Fruit fly (Drosophila melanogaster) whole organism, embryonic: Measurements from ENCODE around the gene CG3434.

Experiments
- CG10209 ChIP-seq: fragments of 200-800 bp; sonication (Bioruptor generic); optimal IDR thresholded peaks from 3 replicates; lab custom pipeline; 2017; ENCODE audit warnings: missing biosample characterization, mild to moderate bottlenecking, missing genetic modification characterization, missing genetic modification reagents
- CG11696 ChIP-seq: fragments of 200-800 bp; sonication (Bioruptor generic); IDR thresholded peaks from 2 replicates; pipeline ENCODE4 v1.3.6; 2022; ENCODE audit warnings: missing biosample characterization, missing genetic modification characterization
- CG12104 ChIP-seq: fragments of 200-800 bp; sonication (Bioruptor generic); optimal IDR thresholded peaks from 3 replicates; lab custom pipeline; 2016; ENCODE audit warnings: missing biosample characterization, missing genetic modification characterization
- CG17385 ChIP-seq: fragments of 200-800 bp; sonication (Bioruptor generic); optimal IDR thresholded peaks from 3 replicates; lab custom pipeline; 2018; ENCODE audit warnings: missing biosample characterization, mild to moderate bottlenecking, missing genetic modification characterization
- CG1792 ChIP-seq: fragments of 200-800 bp; sonication (Bioruptor generic); optimal IDR thresholded peaks from 2 replicates; lab custom pipeline; 2016; ENCODE audit warnings: missing biosample characterization, missing genetic modification characterization
- CG18599 ChIP-seq: fragments of 200-800 bp; sonication (Bioruptor generic); optimal IDR thresholded peaks from 3 replicates; lab custom pipeline; 2017; ENCODE audit warnings: missing biosample characterization, missing genetic modification characterization, mild to moderate bottlenecking, moderate library complexity, missing genetic modification reagents
- CG7928 ChIP-seq: fragments of 200-800 bp; sonication (Bioruptor generic); optimal IDR thresholded peaks from 2 replicates; lab custom pipeline; 2017; ENCODE audit warnings: missing biosample characterization, mild to moderate bottlenecking, missing genetic modification characterization
- Sry-β ChIP-seq: fragments of 200-800 bp; sonication (Bioruptor generic); optimal IDR thresholded peaks from 2 replicates; lab custom pipeline; 2018; ENCODE audit warnings: missing biosample characterization, mild to moderate bottlenecking, missing genetic modification characterization, moderate library complexity
- chif ChIP-seq, 2 experiments: fragments of 200-800 bp; sonication (Bioruptor generic); optimal IDR thresholded peaks; 3 replicates each; lab custom pipeline; 2016; ENCODE audit warnings: missing biosample characterization in 2 of 2, missing genetic modification characterization in 2 of 2
- hbn ChIP-seq: fragments of 200-800 bp; sonication (Bioruptor generic); IDR thresholded peaks from 2 replicates; pipeline ENCODE4 v1.3.6; 2022; ENCODE audit warnings: missing biosample characterization, missing genetic modification characterization; ENCODE audit not compliant: partially characterized antibody
- hth ChIP-seq: fragments of >200 bp; optimal IDR thresholded peaks from 2 replicates; lab custom pipeline; 2017; ENCODE audit warnings: inconsistent platforms
- pan ChIP-seq, 4 experiments: fragments of >200 bp in 3 of 4; fragments of 200-800 bp in 1 of 4; sonication (Bioruptor generic) in 1 of 4; optimal IDR thresholded peaks in 3 of 4; IDR thresholded peaks in 1 of 4; 2 replicates each; pipeline versions ENCODE4 v1.3.6 to Lab custom; 2017 to 2022; ENCODE audit warnings: missing biosample characterization in 2 of 4, missing genetic modification characterization in 2 of 4, mixed read lengths in 1 of 4
- sna ChIP-seq: fragments of 200-800 bp; sonication (Bioruptor generic); IDR thresholded peaks from 2 replicates; pipeline ENCODE4 v1.3.6; 2022; ENCODE audit warnings: missing biosample characterization, missing genetic modification characterization; ENCODE audit not compliant: partially characterized antibody
- tap ChIP-seq: fragments of 200-800 bp; optimal IDR thresholded peaks from 3 replicates; lab custom pipeline; 2019; ENCODE audit warnings: missing biosample characterization, mild to moderate bottlenecking, missing genetic modification characterization, moderate library complexity

- TF ChIP-seq hth (lab: Kevin White, UChicago), result no peak
- no peak for TF ChIP-seq sna
- no peak for TF ChIP-seq CG7928 (GFP tag; lab: Kevin White, UChicago)
- TF ChIP-seq CG18599 (GFP tag; lab: Kevin White, UChicago), result no peak
- no peak for TF ChIP-seq Sry-β (GFP tag; lab: Kevin White, UChicago)
- TF ChIP-seq tap (tag; lab: Kevin White, UChicago), result no peak
- no peak for TF ChIP-seq CG17385 (GFP tag; lab: Kevin White, UChicago)
- no peak for TF ChIP-seq CG1792
- no peak for TF ChIP-seq CG12104 (GFP tag; lab: Kevin White, UChicago)
- TF ChIP-seq CG11696 (GFP tag; lab: Robert Waterston, UW), result no peak
- TF ChIP-seq chif (GFP tag; optimal IDR thresholded peaks at IDR 0.05; lab: Kevin White, UChicago), result no peak
- TF ChIP-seq hbn (GFP tag; lab: Robert Waterston, UW), result no peak
- no peak for TF ChIP-seq pan (optimal IDR thresholded peaks at IDR 0.05; lab: Kevin White, UChicago)
- no peak for TF ChIP-seq pan (GFP tag; optimal IDR thresholded peaks at IDR 0.05 in 1 of 2, IDR thresholded peaks at IDR 0.05 in 1 of 2)
- no peak for TF ChIP-seq CG10209 (GFP tag; lab: Kevin White, UChicago)
Measured at dm6 chr3L:9432810-9433587, 27.6 kb downstream of the CG3434 start.
